Worm (Caenorhabditis elegans) whole organism, late embryonic: Measurements from ENCODE around the gene gtf-2H5.

Experiments
- ahr-1 ChIP-seq: sonication (generic microtip); optimal IDR thresholded peaks from 2 replicates; lab custom pipeline; 2016; ENCODE audit warnings: missing genetic modification characterization, missing compliant biosample characterization
- ama-1 ChIP-seq: fragments of 150-350 bp; optimal IDR thresholded peaks from 2 replicates; lab custom pipeline; 2014
- ceh-9 ChIP-seq: sonication (generic microtip); optimal IDR thresholded peaks from 2 replicates; lab custom pipeline; 2016; ENCODE audit warnings: mild to moderate bottlenecking, missing genetic modification characterization, inconsistent platforms, missing compliant biosample characterization
- elt-2 ChIP-seq: sonication (generic microtip); optimal IDR thresholded peaks from 2 replicates; lab custom pipeline; 2016; ENCODE audit warnings: missing genetic modification reagents, missing genetic modification characterization, missing compliant biosample characterization
- ets-4 ChIP-seq: sonication (generic microtip); optimal IDR thresholded peaks from 2 replicates; lab custom pipeline; 2016; ENCODE audit warnings: missing genetic modification characterization, missing compliant biosample characterization
- hlh-6 ChIP-seq: sonication (generic microtip); optimal IDR thresholded peaks from 2 replicates; lab custom pipeline; 2016; ENCODE audit warnings: missing genotype, missing genetic modification characterization, missing compliant biosample characterization
- nhr-11 ChIP-seq: fragments of 150-350 bp; optimal IDR thresholded peaks from 2 replicates; lab custom pipeline; 2014; ENCODE audit warnings: missing biosample characterization, missing genetic modification characterization
- pag-3 ChIP-seq: sonication (generic microtip); optimal IDR thresholded peaks from 2 replicates; lab custom pipeline; 2016; ENCODE audit warnings: missing compliant biosample characterization, missing genetic modification characterization, borderline replicate concordance
- pha-4 ChIP-seq: fragments of 150-350 bp; optimal IDR thresholded peaks from 2 replicates; lab custom pipeline; 2018; ENCODE audit warnings: missing biosample characterization, missing genetic modification reagents, missing genetic modification characterization
- pros-1 ChIP-seq: fragments of 150-350 bp; optimal IDR thresholded peaks from 2 replicates; lab custom pipeline; 2014; ENCODE audit warnings: missing biosample characterization, missing genetic modification reagents, missing genetic modification characterization
- ttx-3 ChIP-seq: sonication (generic microtip); optimal IDR thresholded peaks from 2 replicates; lab custom pipeline; 2016; ENCODE audit warnings: missing genetic modification reagents, missing genetic modification characterization, missing compliant biosample characterization

- TF ChIP-seq ahr-1, result no peak
- TF ChIP-seq nhr-11, result no peak
- no peak for TF ChIP-seq pag-3 (tag; lab: Kevin White, UChicago)
- TF ChIP-seq ama-1, result no peak
- no peak for TF ChIP-seq ttx-3
- no peak for TF ChIP-seq ceh-9
- TF ChIP-seq hlh-6, result no peak
- TF ChIP-seq pros-1 (tag; lab: Kevin White, UChicago), result no peak
- no peak for TF ChIP-seq ets-4 (tag; lab: Kevin White, UChicago)
- no peak for TF ChIP-seq elt-2 (tag; lab: Kevin White, UChicago)
- no peak for TF ChIP-seq pha-4 (tag; lab: Kevin White, UChicago)
Measured at ce11 chrIII:598687-599086, 21.3 kb upstream of the gtf-2H5 start, which contains the start of gene Y55B1AR.2.
